Worm (Caenorhabditis elegans) whole organism, L2 larva: ENCODE data around the gene adt-3.

Experiments
- aly-2 ChIP-seq: fragments of 150-350 bp; optimal IDR thresholded peaks from 2 replicates; lab custom pipeline; 2014; ENCODE audit warnings: missing biosample characterization, missing genetic modification characterization
- ama-1 ChIP-seq: fragments of 150-350 bp; optimal IDR thresholded peaks from 2 replicates; lab custom pipeline; 2018; ENCODE audit warnings: inconsistent platforms
- blmp-1 ChIP-seq: sonication (generic microtip); optimal IDR thresholded peaks from 2 replicates; lab custom pipeline; 2017; ENCODE audit warnings: missing genetic modification characterization, mild to moderate bottlenecking, missing compliant biosample characterization, antibody characterized with exemption, moderate library complexity; ENCODE audit not compliant: insufficient read depth
- ceh-82 ChIP-seq: fragments of 150-350 bp; optimal IDR thresholded peaks from 2 replicates; lab custom pipeline; 2014; ENCODE audit warnings: missing biosample characterization, missing genetic modification characterization
- lin-13 ChIP-seq: fragments of 150-350 bp; optimal IDR thresholded peaks from 2 replicates; lab custom pipeline; 2014; ENCODE audit warnings: missing biosample characterization, missing genetic modification reagents, missing genetic modification characterization
- lsy-2 ChIP-seq, 2 experiments: fragments of 150-350 bp in 1 of 2; sonication (generic microtip) in 1 of 2; optimal IDR thresholded peaks; 2 replicates each; lab custom pipeline; 2014 to 2017; ENCODE audit warnings: missing biosample characterization in 2 of 2, missing genetic modification characterization in 2 of 2
- mab-5 ChIP-seq: fragments of 150-350 bp; optimal IDR thresholded peaks from 2 replicates; lab custom pipeline; 2014; ENCODE audit warnings: missing biosample characterization, missing genetic modification characterization
- mdl-1 ChIP-seq, 2 experiments: fragments of 150-350 bp in 1 of 2; sonication (generic microtip) in 1 of 2; optimal IDR thresholded peaks; 2 replicates each; lab custom pipeline; 2017; ENCODE audit warnings: missing biosample characterization in 2 of 2, missing genetic modification characterization in 2 of 2
- nhr-129 ChIP-seq: fragments of 150-350 bp; optimal IDR thresholded peaks from 2 replicates; lab custom pipeline; 2014; ENCODE audit warnings: missing biosample characterization, missing genetic modification characterization
- nhr-237 ChIP-seq: fragments of 150-350 bp; optimal IDR thresholded peaks from 2 replicates; lab custom pipeline; 2014; ENCODE audit warnings: missing biosample characterization, missing genetic modification characterization
- snpc-4 ChIP-seq: fragments of 150-350 bp; optimal IDR thresholded peaks from 2 replicates; lab custom pipeline; 2014; ENCODE audit warnings: missing biosample characterization, missing genetic modification characterization
- unc-62 ChIP-seq: fragments of 150-350 bp; optimal IDR thresholded peaks from 2 replicates; lab custom pipeline; 2014; ENCODE audit warnings: missing biosample characterization, missing genetic modification reagents, missing genetic modification characterization
- ztf-11 ChIP-seq: sonication (generic microtip); optimal IDR thresholded peaks from 2 replicates; lab custom pipeline; 2017; ENCODE audit warnings: missing biosample characterization, missing genetic modification characterization
- ztf-4 ChIP-seq: fragments of 150-350 bp; optimal IDR thresholded peaks from 2 replicates; lab custom pipeline; 2014; ENCODE audit warnings: missing biosample characterization, missing genetic modification characterization

ce11 chrX:3970786-3971185 lies 39.3 kb downstream of the adt-3 start:
- TF ChIP-seq mab-5 (tag; lab: Kevin White, UChicago) (no peak), lsy-2 (tag; optimal IDR thresholded peaks at IDR 0.05; lab: Kevin White, UChicago) (no peak), lin-13 (GFP tag; lab: Kevin White, UChicago) (no peak), ceh-82 (no peak), ztf-11 (tag; lab: Kevin White, UChicago) (no peak), nhr-129 (no peak), blmp-1 (tag; lab: Kevin White, UChicago) (no peak), snpc-4 (tag; lab: Kevin White, UChicago) (no peak), ama-1 (no peak), mdl-1 (tag; optimal IDR thresholded peaks at IDR 0.05; lab: Kevin White, UChicago) (no peak), nhr-237 (no peak), ztf-4 (tag; lab: Kevin White, UChicago) (no peak), aly-2 (tag; lab: Kevin White, UChicago) (no peak), unc-62 (GFP tag; lab: Kevin White, UChicago) (no peak)
